Fruit fly (Drosophila melanogaster): ENCODE data around the gene zuc.

The zuc gene

DNA sequence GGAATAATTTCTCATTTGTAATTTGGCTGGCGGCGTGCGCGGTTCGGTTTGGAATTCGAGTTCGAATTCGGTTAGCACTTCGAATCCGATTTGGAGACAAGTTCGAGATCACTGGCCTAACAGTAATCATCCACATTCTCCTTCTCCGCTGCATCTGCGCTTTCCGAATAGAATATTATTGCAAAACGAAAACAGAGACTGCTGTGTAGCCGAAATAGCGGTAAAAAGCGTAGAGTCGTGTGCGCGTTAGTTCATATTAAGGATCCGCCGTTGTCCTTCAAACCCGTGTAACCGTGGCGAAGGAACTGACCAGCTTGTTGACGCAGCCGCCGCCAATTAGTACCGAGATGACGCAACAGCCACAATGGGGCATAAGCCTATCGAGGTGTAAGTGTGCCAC lies 37.8 kb upstream of the zuc start, which contains the start of gene dmGlut:
Gene dmGlut (plus strand): TSS at position 4 of the 400 bp plus-strand sequence.
- TF ChIP-seq Hr83 (GFP tag; optimal IDR thresholded peaks at IDR 0.05; ENCODE audit: poor library complexity, severe bottlenecking) (no peak), Myc (optimal IDR thresholded peaks at IDR 0.05) (no peak), Hnf4 (GFP tag; optimal IDR thresholded peaks at IDR 0.05) (no peak)

DNA sequence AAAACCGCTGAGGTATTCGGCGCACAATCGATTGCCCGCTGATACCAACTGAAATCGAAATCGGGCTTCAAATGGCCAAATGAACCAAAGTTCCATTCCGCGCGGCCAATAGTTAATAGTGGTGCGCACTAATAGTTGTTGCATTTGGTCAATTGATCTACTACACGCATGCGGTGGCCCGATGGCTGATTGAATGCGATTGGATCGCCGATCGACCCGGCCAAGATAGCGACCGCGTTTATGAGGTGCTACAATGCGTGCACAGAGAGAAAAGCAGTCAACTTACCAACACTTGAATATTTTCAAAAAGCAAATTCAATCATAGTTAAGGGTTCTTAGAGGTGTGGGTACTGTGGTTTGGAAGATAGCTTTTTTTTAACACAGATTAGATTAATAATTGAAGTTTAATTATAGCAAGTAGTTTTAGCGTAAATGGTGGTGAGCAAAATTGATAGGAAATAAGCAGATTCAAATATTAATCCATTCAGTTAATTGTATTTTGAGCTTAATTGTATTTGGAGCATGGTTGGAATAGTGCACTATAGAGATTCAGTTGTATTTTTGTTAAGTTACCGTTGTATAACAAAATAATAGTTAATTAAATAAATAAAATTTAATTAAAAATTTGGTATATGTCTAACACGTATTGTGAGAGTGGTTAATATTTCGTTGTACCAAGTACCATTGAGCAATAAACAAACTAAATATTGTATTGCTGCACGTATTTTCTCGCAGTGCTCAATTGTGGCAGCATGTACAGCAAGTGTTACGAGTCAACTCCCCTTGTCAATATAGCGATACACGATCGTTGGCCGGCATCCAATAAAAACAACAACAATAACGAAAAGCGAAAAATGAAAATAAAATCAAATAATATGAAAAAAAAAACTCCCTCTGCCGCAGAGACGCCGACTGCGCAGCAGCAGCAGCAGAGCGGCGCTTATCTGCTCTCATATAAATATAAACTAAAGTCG lies 37.1 kb upstream of the zuc start:
- TF ChIP-seq Hnf4 (GFP tag; optimal IDR thresholded peaks at IDR 0.05), result peak; percentile 62
- peak; percentile 61 for TF ChIP-seq br (GFP tag; optimal IDR thresholded peaks at IDR 0.05)
- TF ChIP-seq Jra (GFP tag; optimal IDR thresholded peaks at IDR 0.05), result no peak
- TF ChIP-seq woc (GFP tag; optimal IDR thresholded peaks at IDR 0.05), result peak; percentile 2
- TF ChIP-seq foxo (GFP tag; optimal IDR thresholded peaks at IDR 0.05), result peak in 1 of 2 experiments; percentile 77
- TF ChIP-seq CG9705 (GFP tag; optimal IDR thresholded peaks at IDR 0.05), result peak; percentile 35
- TF ChIP-seq Dfd (GFP tag; optimal IDR thresholded peaks at IDR 0.05), result no peak
- no peak for TF ChIP-seq Rel (GFP tag; optimal IDR thresholded peaks at IDR 0.05)
- TF ChIP-seq Rel (tag; optimal IDR thresholded peaks at IDR 0.05), result peak; percentile 29
- TF ChIP-seq dl (GFP tag; optimal IDR thresholded peaks at IDR 0.05; ENCODE audit: insufficient read depth in 1 of 2, partially characterized antibody in 2 of 2), result no peak
- peak; percentile 36 for TF ChIP-seq h (GFP tag; optimal IDR thresholded peaks at IDR 0.05)
- TF ChIP-seq Hr78 (GFP tag; optimal IDR thresholded peaks at IDR 0.05), result no peak
- TF ChIP-seq usp (GFP tag; optimal IDR thresholded peaks at IDR 0.05), result no peak
- peak; percentile 72 for TF ChIP-seq dmrt93B (GFP tag; optimal IDR thresholded peaks at IDR 0.05)
- peak; percentile 76 for TF ChIP-seq HLH106 (tag; optimal IDR thresholded peaks at IDR 0.05)
- TF ChIP-seq Myc (optimal IDR thresholded peaks at IDR 0.05), result no peak
- no peak for TF ChIP-seq Hr83 (GFP tag; optimal IDR thresholded peaks at IDR 0.05; ENCODE audit: poor library complexity, severe bottlenecking)
- TF ChIP-seq pan (optimal IDR thresholded peaks at IDR 0.05), result no peak
- no peak for TF ChIP-seq Mio (GFP tag; optimal IDR thresholded peaks at IDR 0.05)
- peak; percentile 56 for TF ChIP-seq fru (GFP tag; optimal IDR thresholded peaks at IDR 0.05)
- peak; percentile 78 for TF ChIP-seq Sp1 (GFP tag; optimal IDR thresholded peaks at IDR 0.05)
- TF ChIP-seq rgr (GFP tag; optimal IDR thresholded peaks at IDR 0.05), result peak; percentile 70
- no peak for TF ChIP-seq GATAd (GFP tag; optimal IDR thresholded peaks at IDR 0.05)
- no peak for TF ChIP-seq N (GFP tag; optimal IDR thresholded peaks at IDR 0.05)
- no peak for TF ChIP-seq Dif (GFP tag; optimal IDR thresholded peaks at IDR 0.05; ENCODE audit: partially characterized antibody)
- TF ChIP-seq psq (GFP tag; optimal IDR thresholded peaks at IDR 0.05), result peak; percentile 68
- peak; percentile 41 for TF ChIP-seq brk (GFP tag; optimal IDR thresholded peaks at IDR 0.05)
- TF ChIP-seq sv (GFP tag; optimal IDR thresholded peaks at IDR 0.05), result peak; percentile 3
- TF ChIP-seq tai (GFP tag; optimal IDR thresholded peaks at IDR 0.05), result no peak
- TF ChIP-seq CG32264 (GFP tag; optimal IDR thresholded peaks at IDR 0.05), result peak; percentile 2
- peak; percentile 68 for TF ChIP-seq ey (GFP tag; optimal IDR thresholded peaks at IDR 0.05)
- peak; percentile 31 for TF ChIP-seq Vsx2 (GFP tag; optimal IDR thresholded peaks at IDR 0.05; ENCODE audit: partially characterized antibody)
- TF ChIP-seq CrebA (GFP tag; optimal IDR thresholded peaks at IDR 0.05; ENCODE audit: borderline replicate concordance), result no peak
- no peak for TF ChIP-seq lola (GFP tag; optimal IDR thresholded peaks at IDR 0.05)
- TF ChIP-seq Abd-B (GFP tag; optimal IDR thresholded peaks at IDR 0.05), result no peak
- no peak for TF ChIP-seq dsf (GFP tag; optimal IDR thresholded peaks at IDR 0.05; ENCODE audit: borderline replicate concordance)
- peak; percentile 3 for TF ChIP-seq sage (GFP tag; optimal IDR thresholded peaks at IDR 0.05)
- no peak for TF ChIP-seq jim (GFP tag; optimal IDR thresholded peaks at IDR 0.05)
- TF ChIP-seq OdsH (GFP tag; optimal IDR thresholded peaks at IDR 0.05), result peak; percentile 59
